Worm (Caenorhabditis elegans) whole organism, L1 larva: ENCODE results near the gene C08B6.3.

Source experiments
- C04F5.9 ChIP-seq: sonication (generic microtip); optimal IDR thresholded peaks from 2 replicates; lab custom pipeline; 2016; ENCODE audit warnings: missing genetic modification characterization, missing compliant biosample characterization
- C16A3.4 ChIP-seq: fragments of 150-350 bp; optimal IDR thresholded peaks from 2 replicates; lab custom pipeline; 2014; ENCODE audit warnings: missing biosample characterization, missing genetic modification characterization
- alr-1 ChIP-seq: fragments of 200-800 bp; sonication (Bioruptor generic); optimal IDR thresholded peaks from 2 replicates; lab custom pipeline; 2018; ENCODE audit warnings: borderline replicate concordance, mild to moderate bottlenecking, missing genetic modification characterization, missing compliant biosample characterization
- aly-2 ChIP-seq: fragments of 150-350 bp; optimal IDR thresholded peaks from 2 replicates; lab custom pipeline; 2014; ENCODE audit warnings: missing biosample characterization, missing genetic modification characterization
- ama-1 ChIP-seq: fragments of 150-350 bp; optimal IDR thresholded peaks from 2 replicates; lab custom pipeline; 2014
- blmp-1 ChIP-seq: fragments of 150-350 bp; optimal IDR thresholded peaks from 2 replicates; lab custom pipeline; 2014; ENCODE audit warnings: missing biosample characterization, missing genetic modification characterization
- ceh-8 ChIP-seq: fragments of 200-800 bp; sonication (Bioruptor generic); optimal IDR thresholded peaks from 2 replicates; lab custom pipeline; 2018; ENCODE audit warnings: mild to moderate bottlenecking, missing genetic modification characterization, moderate library complexity, missing compliant biosample characterization
- ceh-82 ChIP-seq, 3 experiments: fragments of 150-350 bp in 1 of 3; sonication (generic microtip) in 2 of 3; optimal IDR thresholded peaks; 2 replicates each; lab custom pipeline; 2014 to 2017; ENCODE audit warnings: missing biosample characterization in 3 of 3, missing genetic modification characterization in 3 of 3
- dpl-1 ChIP-seq, 3 experiments: fragments of 150-350 bp in 2 of 3; sonication (generic microtip) in 1 of 3; optimal IDR thresholded peaks; 2 replicates each; lab custom pipeline; 2014 to 2017; ENCODE audit warnings: missing biosample characterization in 3 of 3, missing genetic modification characterization in 3 of 3, missing genetic modification reagents in 3 of 3
- efl-1 ChIP-seq, 4 experiments: fragments of 150-350 bp; optimal IDR thresholded peaks in 3 of 4; peaks in 1 of 4; 1 replicate in 1 of 4; 2 replicates in 3 of 4; lab custom pipeline; 2014; ENCODE audit warnings: missing biosample characterization in 2 of 4, missing genetic modification characterization in 2 of 4, missing genetic modification reagents in 2 of 4
- egl-13 ChIP-seq: sonication (generic microtip); optimal IDR thresholded peaks from 2 replicates; lab custom pipeline; 2016; ENCODE audit warnings: missing genotype, missing genetic modification reagents, missing genetic modification characterization, missing compliant biosample characterization
- elt-2 ChIP-seq: sonication (generic microtip); optimal IDR thresholded peaks from 2 replicates; lab custom pipeline; 2016; ENCODE audit warnings: missing genetic modification characterization, mild to moderate bottlenecking, inconsistent platforms, missing compliant biosample characterization, missing genetic modification reagents
- elt-3 ChIP-seq, 6 experiments: fragments of 150-350 bp in 1 of 6; sonication (generic microtip); optimal IDR thresholded peaks; 2 replicates each; lab custom pipeline; 2017 to 2018; ENCODE audit warnings: missing biosample characterization in 6 of 6, missing genetic modification characterization in 6 of 6, inconsistent platforms in 1 of 6
- fkh-10 ChIP-seq: sonication (generic microtip); optimal IDR thresholded peaks from 2 replicates; lab custom pipeline; 2017; ENCODE audit warnings: missing biosample characterization, missing genetic modification reagents, missing genetic modification characterization
- fos-1 ChIP-seq: fragments of 150-350 bp; optimal IDR thresholded peaks from 2 replicates; lab custom pipeline; 2014; ENCODE audit warnings: missing biosample characterization, missing genetic modification characterization
- grh-1 ChIP-seq: fragments of 200-800 bp; sonication (Bioruptor generic); IDR thresholded peaks from 2 replicates; pipeline ENCODE4 v1.3.6; 2022; ENCODE audit warnings: missing genetic modification reagents, missing genetic modification characterization, missing compliant biosample characterization
- hlh-17 ChIP-seq: fragments of 200-800 bp; sonication (Bioruptor generic); optimal IDR thresholded peaks from 2 replicates; lab custom pipeline; 2018; ENCODE audit warnings: missing genetic modification characterization, mild to moderate bottlenecking, missing compliant biosample characterization, moderate library complexity, borderline replicate concordance
- hlh-4 ChIP-seq: sonication (generic microtip); optimal IDR thresholded peaks from 2 replicates; lab custom pipeline; 2016; ENCODE audit warnings: mild to moderate bottlenecking, missing genetic modification characterization, missing compliant biosample characterization
- hpl-2 ChIP-seq: fragments of 150-350 bp; optimal IDR thresholded peaks from 2 replicates; lab custom pipeline; 2014; ENCODE audit warnings: missing biosample characterization, missing genetic modification reagents, missing genetic modification characterization
- irx-1 ChIP-seq: sonication (generic microtip); optimal IDR thresholded peaks from 2 replicates; lab custom pipeline; 2016; ENCODE audit warnings: missing genetic modification characterization, missing compliant biosample characterization
- isw-1 ChIP-seq: fragments of 200-800 bp; sonication (Bioruptor generic); IDR thresholded peaks from 2 replicates; pipeline ENCODE4 v1.3.6; 2022; ENCODE audit warnings: missing genetic modification characterization, missing compliant biosample characterization
- lin-35 ChIP-seq, 2 experiments: fragments of 150-350 bp; optimal IDR thresholded peaks; 2 replicates each; lab custom pipeline; 2014; ENCODE audit warnings: missing biosample characterization in 2 of 2, missing genetic modification characterization in 2 of 2, missing genetic modification reagents in 2 of 2
- mef-2 ChIP-seq: fragments of 150-350 bp; optimal IDR thresholded peaks from 2 replicates; lab custom pipeline; 2014; ENCODE audit warnings: missing biosample characterization, missing genetic modification characterization
- mep-1 ChIP-seq: fragments of 150-350 bp; optimal IDR thresholded peaks from 2 replicates; lab custom pipeline; 2014; ENCODE audit warnings: missing biosample characterization, missing genetic modification characterization
- nhr-12 ChIP-seq: sonication (generic microtip); optimal IDR thresholded peaks from 2 replicates; lab custom pipeline; 2017; ENCODE audit warnings: missing biosample characterization, missing genetic modification characterization
- nhr-19 ChIP-seq: fragments of 200-800 bp; sonication (Bioruptor generic); conservative IDR thresholded peaks from 2 replicates; pipeline ENCODE4 v1.3.6; 2022; ENCODE audit warnings: missing genetic modification characterization, missing compliant biosample characterization
- nhr-20 ChIP-seq: sonication (generic microtip); optimal IDR thresholded peaks from 2 replicates; lab custom pipeline; 2016; ENCODE audit warnings: mild to moderate bottlenecking, missing genetic modification characterization, missing compliant biosample characterization
- nhr-28 ChIP-seq: fragments of 150-350 bp; optimal IDR thresholded peaks from 2 replicates; lab custom pipeline; 2014; ENCODE audit warnings: missing biosample characterization, missing genetic modification characterization
- nhr-76 ChIP-seq: sonication (generic microtip); optimal IDR thresholded peaks from 2 replicates; lab custom pipeline; 2017; ENCODE audit warnings: missing biosample characterization, missing genetic modification characterization
- nhr-77 ChIP-seq: fragments of 150-350 bp; optimal IDR thresholded peaks from 2 replicates; lab custom pipeline; 2014; ENCODE audit warnings: missing biosample characterization, missing genetic modification characterization
- nhr-90 ChIP-seq: sonication (generic microtip); optimal IDR thresholded peaks from 2 replicates; lab custom pipeline; 2016; ENCODE audit warnings: mild to moderate bottlenecking, missing genetic modification characterization, missing compliant biosample characterization; ENCODE audit not compliant: poor library complexity
- pqm-1 ChIP-seq: sonication (generic microtip); optimal IDR thresholded peaks from 3 replicates; lab custom pipeline; 2017; ENCODE audit warnings: missing biosample characterization, missing genetic modification characterization
- skn-1 ChIP-seq: fragments of 150-350 bp; optimal IDR thresholded peaks from 2 replicates; lab custom pipeline; 2014; ENCODE audit warnings: missing biosample characterization, missing genetic modification characterization
- snpc-4 ChIP-seq: fragments of 150-350 bp; optimal IDR thresholded peaks from 2 replicates; lab custom pipeline; 2014; ENCODE audit warnings: missing biosample characterization, missing genetic modification characterization
- swsn-7 ChIP-seq: sonication (generic microtip); optimal IDR thresholded peaks from 2 replicates; lab custom pipeline; 2016; ENCODE audit warnings: missing genetic modification characterization, missing compliant biosample characterization
- tbx-2 ChIP-seq: sonication (generic microtip); optimal IDR thresholded peaks from 2 replicates; lab custom pipeline; 2016; ENCODE audit warnings: missing genetic modification characterization, missing compliant biosample characterization
- tlp-1 ChIP-seq: fragments of 150-350 bp; optimal IDR thresholded peaks from 2 replicates; lab custom pipeline; 2014; ENCODE audit warnings: missing biosample characterization, missing genetic modification characterization
- unc-130 ChIP-seq: fragments of 150-350 bp; optimal IDR thresholded peaks from 2 replicates; lab custom pipeline; 2017; ENCODE audit warnings: missing biosample characterization, missing genetic modification characterization, inconsistent platforms
- unc-30 ChIP-seq: sonication (generic microtip); optimal IDR thresholded peaks from 2 replicates; lab custom pipeline; 2017; ENCODE audit warnings: missing biosample characterization, missing genetic modification characterization
- vab-15 ChIP-seq: sonication (generic microtip); optimal IDR thresholded peaks from 2 replicates; lab custom pipeline; 2017; ENCODE audit warnings: missing genotype, mild to moderate bottlenecking, missing genetic modification characterization, missing compliant biosample characterization

C08B6.3 gene

DNA sequence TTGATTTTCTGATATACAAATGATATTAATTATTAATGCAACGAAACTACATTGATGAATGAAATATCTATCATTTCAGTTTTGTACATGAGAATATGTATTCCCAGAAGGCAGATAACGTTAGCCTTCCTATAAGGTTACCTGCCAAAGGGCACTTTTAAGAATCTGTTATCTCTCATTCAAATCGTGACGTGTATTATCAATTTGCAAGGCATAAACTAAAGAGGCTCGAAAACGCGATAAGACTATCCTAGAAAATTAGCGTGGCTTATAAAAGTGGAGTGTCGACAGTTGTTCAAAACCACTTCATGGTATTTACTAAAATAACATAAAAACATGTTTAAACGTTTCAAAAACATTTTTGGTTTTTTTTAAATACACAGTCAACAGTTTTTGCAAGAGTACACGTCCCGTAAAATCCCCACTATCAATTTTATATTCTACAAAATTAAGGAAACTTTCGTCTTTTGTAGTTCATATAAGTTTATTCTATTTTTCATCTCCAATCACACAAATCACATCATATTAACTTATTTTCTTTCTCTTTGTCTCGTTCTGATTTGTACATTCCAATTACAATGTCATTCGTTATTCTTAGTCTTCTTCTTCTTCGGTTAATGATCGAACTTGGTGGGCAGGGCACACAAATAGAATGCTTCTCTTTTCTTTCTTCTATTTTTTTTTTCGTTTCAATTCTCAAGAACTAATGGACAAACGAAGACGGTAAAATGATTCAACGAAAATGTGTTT lies 12.9 kb upstream of the C08B6.3 start, which contains the start of gene C08B6.10:
Gene C08B6.10, plus strand, starts transcription at position 700 of the 750 bp plus-strand sequence.
- TF ChIP-seq mep-1 (tag; lab: Kevin White, UChicago): no peak
- TF ChIP-seq unc-30 (tag; lab: Kevin White, UChicago): no peak
- peak; percentile 19 for TF ChIP-seq blmp-1 (tag; lab: Kevin White, UChicago)
- peak; percentile 34 for TF ChIP-seq elt-2
- peak in 1 of 6 experiments; percentile 23 for TF ChIP-seq elt-3 (tag; optimal IDR thresholded peaks at IDR 0.05; lab: Kevin White, UChicago)

DNA sequence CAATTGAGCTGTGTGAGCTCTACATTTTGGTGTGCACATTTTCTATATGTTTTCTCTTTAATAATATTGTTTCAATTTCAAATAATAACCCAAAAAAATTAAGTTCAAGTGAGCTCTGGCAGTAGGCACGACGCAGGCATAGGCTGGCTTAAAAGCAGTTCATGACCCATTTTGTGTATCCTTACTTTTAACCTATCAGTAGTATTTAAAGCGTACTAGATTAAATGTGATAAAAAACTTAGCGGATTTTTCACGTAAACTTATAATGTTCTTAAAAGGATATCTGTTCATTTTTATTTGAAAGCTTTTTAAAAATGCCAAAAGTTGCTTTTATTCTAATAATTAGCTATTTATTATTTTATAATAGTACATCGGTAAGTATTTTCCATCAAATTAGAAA lies 11.2 kb upstream of the C08B6.3 start, which contains the start of gene C08B6.6:
Gene C08B6.6, plus strand, starts transcription at position 301 of the 400 bp plus-strand sequence.
- TF ChIP-seq aly-2 (tag; lab: Kevin White, UChicago) (no peak), pqm-1 (tag; lab: Kevin White, UChicago) (no peak), mef-2 (tag; lab: Kevin White, UChicago) (no peak), fos-1 (tag; lab: Kevin White, UChicago) (no peak), hpl-2 (GFP tag; lab: Kevin White, UChicago) (no peak), egl-13 (tag; lab: Kevin White, UChicago) (no peak), efl-1 (optimal IDR thresholded peaks at IDR 0.05; lab: Kevin White, UChicago) (no peak), efl-1 (GFP tag; optimal IDR thresholded peaks at IDR 0.05 in 1 of 2; lab: Kevin White, UChicago) (no peak), elt-2 (no peak), isw-1 (GFP tag; lab: Robert Waterston, UW) (no peak), nhr-76 (no peak), unc-30 (tag; lab: Kevin White, UChicago) (no peak), nhr-77 (tag; lab: Kevin White, UChicago) (no peak), ceh-82 (tag; optimal IDR thresholded peaks at IDR 0.05; lab: Kevin White, UChicago) (no peak), nhr-20 (tag; lab: Kevin White, UChicago) (no peak), dpl-1 (GFP tag; optimal IDR thresholded peaks at IDR 0.05; lab: Kevin White, UChicago) (no peak), hlh-4 (tag; lab: Kevin White, UChicago) (no peak), snpc-4 (no peak), irx-1 (tag; lab: Kevin White, UChicago) (no peak)

DNA sequence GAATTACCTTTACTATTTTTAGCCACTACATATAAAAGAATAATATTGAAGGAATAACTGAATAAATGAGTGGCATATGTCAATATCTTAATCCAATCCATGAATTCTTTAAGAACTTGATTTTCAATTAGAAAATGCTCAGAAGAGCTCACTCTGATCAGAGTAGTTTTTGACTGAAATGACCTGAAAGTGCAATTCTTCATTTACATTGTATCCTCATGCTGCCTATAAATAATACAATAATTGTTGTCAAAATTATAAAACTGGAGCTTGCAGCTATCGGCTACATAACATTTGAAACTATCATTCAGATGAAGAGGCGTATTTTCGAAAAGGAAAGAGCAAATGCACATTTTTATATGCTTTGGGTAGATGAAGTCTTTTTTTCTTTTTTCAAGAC lies 10.6 kb upstream of the C08B6.3 start, which contains the start of gene srxa-19:
Gene srxa-19, minus strand, starts transcription at position 101 of the 400 bp plus-strand sequence.
- no peak for TF ChIP-seq nhr-90
- no peak for TF ChIP-seq snpc-4
- no peak for TF ChIP-seq mep-1 (tag; lab: Kevin White, UChicago)
- TF ChIP-seq mef-2 (tag; lab: Kevin White, UChicago): no peak
- no peak for TF ChIP-seq grh-1
- TF ChIP-seq vab-15 (tag; lab: Kevin White, UChicago): no peak
- TF ChIP-seq nhr-20 (tag; lab: Kevin White, UChicago): no peak
- no peak for TF ChIP-seq nhr-28
- no peak for TF ChIP-seq elt-2
- TF ChIP-seq skn-1 (tag; lab: Kevin White, UChicago): no peak
- TF ChIP-seq ama-1: no peak
- no peak for TF ChIP-seq ceh-8 (GFP tag; lab: Kevin White, UChicago)
- no peak for TF ChIP-seq fkh-10
- TF ChIP-seq, all 84 proteins: peak for 0

DNA sequence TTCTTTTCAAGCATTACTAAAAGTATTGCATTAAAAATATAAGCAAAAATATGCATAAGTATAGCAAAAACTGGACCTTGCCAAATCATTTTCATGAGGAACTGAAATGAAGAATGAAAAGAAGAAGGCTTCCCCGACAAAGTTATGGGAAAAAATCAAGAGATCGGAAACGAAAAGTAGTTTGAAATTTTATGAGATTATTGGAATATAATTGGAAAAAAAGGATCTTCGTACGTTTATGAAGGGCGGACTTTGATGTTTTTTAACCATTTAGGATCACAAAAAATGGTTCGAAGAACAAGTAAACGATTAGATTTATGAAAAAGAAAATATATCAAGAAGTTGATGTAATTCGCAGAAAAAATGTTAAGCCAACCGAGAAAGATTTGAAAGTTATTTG lies 8.8 kb upstream of the C08B6.3 start, which contains the start of gene srxa-18:
Gene srxa-18, minus strand, starts transcription at position 100 of the 400 bp plus-strand sequence.
- no peak for TF ChIP-seq lin-35 (GFP tag; optimal IDR thresholded peaks at IDR 0.05; lab: Kevin White, UChicago)
- no peak for TF ChIP-seq efl-1 (optimal IDR thresholded peaks at IDR 0.05; lab: Kevin White, UChicago)
- TF ChIP-seq efl-1 (GFP tag; optimal IDR thresholded peaks at IDR 0.05 in 1 of 2; lab: Kevin White, UChicago): peak in 1 of 2 experiments; percentile 90

DNA sequence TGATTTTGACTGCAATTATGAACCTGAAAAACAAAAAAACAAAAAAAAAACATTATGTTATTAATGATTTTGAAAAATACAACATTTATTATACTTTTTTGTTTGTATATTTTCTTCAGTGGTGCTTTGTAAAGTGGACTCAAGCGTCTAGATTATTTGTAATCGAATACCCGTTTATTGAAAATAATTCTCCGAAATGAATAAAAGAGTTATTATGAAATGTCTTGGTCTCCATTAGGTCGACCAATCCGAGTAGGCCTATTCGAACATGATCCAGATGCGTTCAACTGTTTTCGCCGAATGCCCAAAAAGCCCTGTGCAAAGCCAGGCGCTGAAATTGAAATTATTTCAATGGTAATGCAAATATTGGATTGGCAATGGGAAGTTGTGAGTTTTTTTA lies 5.4 kb upstream of the C08B6.3 start, which contains the start of gene C08B6.5:
Gene C08B6.5, plus strand, starts transcription at position 301 of the 400 bp plus-strand sequence.
- no peak for TF ChIP-seq isw-1 (GFP tag; lab: Robert Waterston, UW)
- TF ChIP-seq hpl-2 (GFP tag; lab: Kevin White, UChicago): no peak
- no peak for TF ChIP-seq elt-2
- no peak for TF ChIP-seq nhr-28
- TF ChIP-seq nhr-12: no peak
- no peak for TF ChIP-seq hlh-17
- TF ChIP-seq nhr-19 (GFP tag; lab: Robert Waterston, UW): no peak
- TF ChIP-seq mep-1 (tag; lab: Kevin White, UChicago): no peak
- no peak for TF ChIP-seq alr-1
- no peak for TF ChIP-seq fkh-10
- TF ChIP-seq unc-130 (tag; lab: Kevin White, UChicago): no peak
- no peak for TF ChIP-seq tlp-1 (tag; lab: Kevin White, UChicago)
- TF ChIP-seq C04F5.9 (tag; lab: Kevin White, UChicago): no peak
- no peak for TF ChIP-seq swsn-7
- TF ChIP-seq C16A3.4: no peak
- no peak for TF ChIP-seq tbx-2 (tag; lab: Kevin White, UChicago)
